Worm (Caenorhabditis elegans) whole organism, L1 larva: Measurements from ENCODE around the gene D1086.19.
A peak's percentile ranks its signal among the peaks of the same experiment; 100 is the strongest.

Experiments used
- C34B4.2 ChIP-seq: sonication (generic microtip); optimal IDR thresholded peaks from 2 replicates; lab custom pipeline; 2017; ENCODE audit warnings: mild to moderate bottlenecking, missing genetic modification characterization, missing compliant biosample characterization
- aly-2 ChIP-seq: fragments of 150-350 bp; optimal IDR thresholded peaks from 2 replicates; lab custom pipeline; 2014; ENCODE audit warnings: missing biosample characterization, missing genetic modification characterization
- ceh-63 ChIP-seq: fragments of 200-800 bp; sonication (Bioruptor generic); optimal IDR thresholded peaks from 2 replicates; lab custom pipeline; 2018; ENCODE audit warnings: mild to moderate bottlenecking, missing genetic modification characterization, missing compliant biosample characterization
- ceh-8 ChIP-seq: fragments of 200-800 bp; sonication (Bioruptor generic); optimal IDR thresholded peaks from 2 replicates; lab custom pipeline; 2018; ENCODE audit warnings: mild to moderate bottlenecking, missing genetic modification characterization, moderate library complexity, missing compliant biosample characterization
- ceh-88 ChIP-seq: fragments of 200-800 bp; sonication (Bioruptor generic); IDR thresholded peaks from 2 replicates; pipeline ENCODE4 v1.3.6; 2022; ENCODE audit warnings: missing genetic modification characterization, missing compliant biosample characterization
- ceh-90 ChIP-seq: sonication (generic microtip); optimal IDR thresholded peaks from 2 replicates; lab custom pipeline; 2016; ENCODE audit warnings: missing genetic modification characterization, missing compliant biosample characterization
- dpl-1 ChIP-seq, 3 experiments: fragments of 150-350 bp in 2 of 3; sonication (generic microtip) in 1 of 3; optimal IDR thresholded peaks; 2 replicates each; lab custom pipeline; 2014 to 2017; ENCODE audit warnings: missing biosample characterization in 3 of 3, missing genetic modification characterization in 3 of 3, missing genetic modification reagents in 3 of 3
- dsc-1 ChIP-seq: sonication (generic microtip); optimal IDR thresholded peaks from 2 replicates; lab custom pipeline; 2016; ENCODE audit warnings: mild to moderate bottlenecking, missing genetic modification characterization, missing compliant biosample characterization
- efl-1 ChIP-seq, 4 experiments: fragments of 150-350 bp; optimal IDR thresholded peaks in 3 of 4; peaks in 1 of 4; 1 replicate in 1 of 4; 2 replicates in 3 of 4; lab custom pipeline; 2014; ENCODE audit warnings: missing biosample characterization in 2 of 4, missing genetic modification characterization in 2 of 4, missing genetic modification reagents in 2 of 4
- elt-2 ChIP-seq: sonication (generic microtip); optimal IDR thresholded peaks from 2 replicates; lab custom pipeline; 2016; ENCODE audit warnings: missing genetic modification characterization, mild to moderate bottlenecking, inconsistent platforms, missing compliant biosample characterization, missing genetic modification reagents
- elt-3 ChIP-seq, 6 experiments: fragments of 150-350 bp in 1 of 6; sonication (generic microtip); optimal IDR thresholded peaks; 2 replicates each; lab custom pipeline; 2017 to 2018; ENCODE audit warnings: missing biosample characterization in 6 of 6, missing genetic modification characterization in 6 of 6, inconsistent platforms in 1 of 6
- fos-1 ChIP-seq: fragments of 150-350 bp; optimal IDR thresholded peaks from 2 replicates; lab custom pipeline; 2014; ENCODE audit warnings: missing biosample characterization, missing genetic modification characterization
- hlh-4 ChIP-seq: sonication (generic microtip); optimal IDR thresholded peaks from 2 replicates; lab custom pipeline; 2016; ENCODE audit warnings: mild to moderate bottlenecking, missing genetic modification characterization, missing compliant biosample characterization
- irx-1 ChIP-seq: sonication (generic microtip); optimal IDR thresholded peaks from 2 replicates; lab custom pipeline; 2016; ENCODE audit warnings: missing genetic modification characterization, missing compliant biosample characterization
- lin-14 ChIP-seq: fragments of 200-800 bp; sonication (Bioruptor generic); optimal IDR thresholded peaks from 2 replicates; lab custom pipeline; 2018; ENCODE audit warnings: mild to moderate bottlenecking, missing genetic modification characterization, moderate library complexity, missing compliant biosample characterization
- lin-35 ChIP-seq, 2 experiments: fragments of 150-350 bp; optimal IDR thresholded peaks; 2 replicates each; lab custom pipeline; 2014; ENCODE audit warnings: missing biosample characterization in 2 of 2, missing genetic modification characterization in 2 of 2, missing genetic modification reagents in 2 of 2
- lsy-2 ChIP-seq, 2 experiments: fragments of 150-350 bp; optimal IDR thresholded peaks; 2 replicates each; lab custom pipeline; 2014; ENCODE audit warnings: missing biosample characterization in 2 of 2, missing genetic modification characterization in 2 of 2
- mef-2 ChIP-seq: fragments of 150-350 bp; optimal IDR thresholded peaks from 2 replicates; lab custom pipeline; 2014; ENCODE audit warnings: missing biosample characterization, missing genetic modification characterization
- nhr-20 ChIP-seq: sonication (generic microtip); optimal IDR thresholded peaks from 2 replicates; lab custom pipeline; 2016; ENCODE audit warnings: mild to moderate bottlenecking, missing genetic modification characterization, missing compliant biosample characterization
- nhr-28 ChIP-seq: fragments of 150-350 bp; optimal IDR thresholded peaks from 2 replicates; lab custom pipeline; 2014; ENCODE audit warnings: missing biosample characterization, missing genetic modification characterization
- nhr-47 ChIP-seq: sonication (generic microtip); optimal IDR thresholded peaks from 2 replicates; lab custom pipeline; 2016; ENCODE audit warnings: mild to moderate bottlenecking, missing genetic modification characterization, moderate library complexity, missing compliant biosample characterization
- nhr-71 ChIP-seq: sonication (generic microtip); optimal IDR thresholded peaks from 2 replicates; lab custom pipeline; 2016; ENCODE audit warnings: mild to moderate bottlenecking, missing genetic modification characterization, moderate library complexity, missing compliant biosample characterization
- nhr-85 ChIP-seq: sonication (generic microtip); peaks from one replicate; lab custom pipeline; 2016; ENCODE audit warnings: missing genetic modification characterization, inconsistent platforms, missing compliant biosample characterization
- pax-3 ChIP-seq: fragments of 200-800 bp; sonication (Bioruptor generic); optimal IDR thresholded peaks from 2 replicates; lab custom pipeline; 2018; ENCODE audit warnings: mild to moderate bottlenecking, missing genetic modification characterization, moderate library complexity, missing compliant biosample characterization
- rnt-1 ChIP-seq: sonication (generic microtip); optimal IDR thresholded peaks from 2 replicates; lab custom pipeline; 2016; ENCODE audit warnings: mild to moderate bottlenecking, missing genetic modification characterization, moderate library complexity, missing compliant biosample characterization
- skn-1 ChIP-seq: fragments of 150-350 bp; optimal IDR thresholded peaks from 2 replicates; lab custom pipeline; 2014; ENCODE audit warnings: missing biosample characterization, missing genetic modification characterization
- snu-23 ChIP-seq: sonication (generic microtip); optimal IDR thresholded peaks from 2 replicates; lab custom pipeline; 2016; ENCODE audit warnings: missing genetic modification characterization, missing compliant biosample characterization
- sup-37 ChIP-seq: fragments of 200-800 bp; sonication (Bioruptor generic); optimal IDR thresholded peaks from 2 replicates; lab custom pipeline; 2018; ENCODE audit warnings: mild to moderate bottlenecking, missing genetic modification characterization, missing compliant biosample characterization
- unc-86 ChIP-seq: sonication (generic microtip); optimal IDR thresholded peaks from 2 replicates; lab custom pipeline; 2016; ENCODE audit warnings: missing genetic modification characterization, missing compliant biosample characterization
- zip-4 ChIP-seq: fragments of 200-800 bp; sonication (Bioruptor generic); optimal IDR thresholded peaks from 2 replicates; lab custom pipeline; 2018; ENCODE audit warnings: mild to moderate bottlenecking, missing genetic modification characterization, moderate library complexity, missing compliant biosample characterization
- ztf-4 ChIP-seq: fragments of 150-350 bp; optimal IDR thresholded peaks from 2 replicates; lab custom pipeline; 2014; ENCODE audit warnings: missing biosample characterization, missing genetic modification characterization

The D1086.19 gene

DNA sequence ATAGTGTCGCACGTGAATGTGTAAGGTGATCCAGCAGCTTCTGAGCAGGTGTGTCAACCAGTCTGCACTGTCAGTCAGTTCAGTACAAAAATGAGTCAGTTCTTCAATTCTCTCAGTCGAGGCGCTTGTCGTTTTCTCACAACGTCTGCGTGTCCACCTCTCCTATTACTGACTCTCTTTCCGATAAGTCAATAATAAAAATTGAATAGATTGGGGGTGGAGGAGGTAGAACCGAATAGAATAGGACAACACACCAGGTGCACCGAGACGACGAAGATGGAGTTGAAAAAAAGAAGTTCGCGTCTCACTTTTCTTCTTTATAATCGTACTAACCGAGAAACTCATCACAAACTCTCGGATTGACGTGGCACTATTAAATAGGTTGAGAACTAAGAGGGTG lies 39.7 kb downstream of the D1086.19 start:
- no peak for TF ChIP-seq efl-1 (optimal IDR thresholded peaks at IDR 0.05; lab: Kevin White, UChicago)
- TF ChIP-seq efl-1 (GFP tag; optimal IDR thresholded peaks at IDR 0.05 in 1 of 2; lab: Kevin White, UChicago): peak in 1 of 2 experiments; percentile 83
- no peak for TF ChIP-seq aly-2 (tag; lab: Kevin White, UChicago)
- TF ChIP-seq lin-14 (GFP tag; lab: Kevin White, UChicago): peak; percentile 37
- TF ChIP-seq nhr-28: no peak
- TF ChIP-seq lin-35 (GFP tag; optimal IDR thresholded peaks at IDR 0.05; lab: Kevin White, UChicago): peak in 1 of 2 experiments; percentile 7
- TF ChIP-seq dsc-1 (tag; lab: Kevin White, UChicago): no peak
- no peak for TF ChIP-seq unc-86 (tag; lab: Kevin White, UChicago)

DNA sequence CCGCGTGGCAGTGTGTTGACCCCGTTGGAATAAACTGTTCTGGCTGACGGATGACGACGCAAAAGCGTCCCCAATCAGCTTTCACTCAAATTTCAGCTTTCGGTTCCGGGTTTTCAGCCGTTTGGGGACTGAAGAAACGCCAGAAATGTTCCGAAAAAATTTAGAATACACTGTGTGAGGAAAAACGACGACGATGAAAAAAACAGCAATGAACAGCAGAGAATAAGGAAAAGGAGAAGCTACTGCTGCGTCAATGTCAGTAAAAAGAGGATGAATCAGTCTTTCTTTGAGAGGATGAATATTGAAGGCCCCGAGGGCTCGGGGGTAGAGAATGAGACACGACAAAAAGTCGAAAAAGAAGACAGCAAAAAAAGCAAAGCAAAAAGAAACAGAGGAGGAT lies 40.7 kb downstream of the D1086.19 start:
- TF ChIP-seq efl-1 (optimal IDR thresholded peaks at IDR 0.05; lab: Kevin White, UChicago): no peak
- TF ChIP-seq efl-1 (GFP tag; optimal IDR thresholded peaks at IDR 0.05 in 1 of 2; lab: Kevin White, UChicago): peak in 1 of 2 experiments; percentile 88
- TF ChIP-seq pax-3 (tag; lab: Kevin White, UChicago): peak; percentile 41
- peak; percentile 9 for TF ChIP-seq lin-14 (GFP tag; lab: Kevin White, UChicago)
- no peak for TF ChIP-seq ztf-4 (tag; lab: Kevin White, UChicago)
- TF ChIP-seq dpl-1 (GFP tag; optimal IDR thresholded peaks at IDR 0.05; lab: Kevin White, UChicago): no peak
- TF ChIP-seq ceh-88 (GFP tag; lab: Robert Waterston, UW): no peak
- TF ChIP-seq nhr-20 (tag; lab: Kevin White, UChicago): no peak
- no peak for TF ChIP-seq hlh-4 (tag; lab: Kevin White, UChicago)
- TF ChIP-seq, all 84 proteins: peak for 3

DNA sequence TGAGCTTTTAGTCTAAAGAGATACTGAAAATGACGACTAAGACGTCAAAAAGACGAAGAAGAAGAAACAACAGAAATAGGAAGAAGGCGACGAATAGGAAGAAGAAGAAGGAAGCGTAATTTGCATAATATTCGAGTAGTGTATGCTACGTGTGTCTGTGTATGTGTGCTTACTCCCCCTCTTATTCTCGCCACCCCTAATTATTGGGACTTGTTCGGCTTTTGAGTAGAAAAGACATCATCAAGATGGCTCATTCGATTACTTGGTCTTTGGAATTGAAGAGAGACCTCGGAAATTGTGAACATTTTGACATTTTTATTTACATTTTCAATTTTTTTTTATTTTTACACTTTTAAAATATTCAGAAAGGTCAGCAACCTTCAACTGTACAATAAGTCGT lies 42.1 kb downstream of the D1086.19 start:
- TF ChIP-seq irx-1 (tag; lab: Kevin White, UChicago): no peak
- peak; percentile 44 for TF ChIP-seq lin-14 (GFP tag; lab: Kevin White, UChicago)

DNA sequence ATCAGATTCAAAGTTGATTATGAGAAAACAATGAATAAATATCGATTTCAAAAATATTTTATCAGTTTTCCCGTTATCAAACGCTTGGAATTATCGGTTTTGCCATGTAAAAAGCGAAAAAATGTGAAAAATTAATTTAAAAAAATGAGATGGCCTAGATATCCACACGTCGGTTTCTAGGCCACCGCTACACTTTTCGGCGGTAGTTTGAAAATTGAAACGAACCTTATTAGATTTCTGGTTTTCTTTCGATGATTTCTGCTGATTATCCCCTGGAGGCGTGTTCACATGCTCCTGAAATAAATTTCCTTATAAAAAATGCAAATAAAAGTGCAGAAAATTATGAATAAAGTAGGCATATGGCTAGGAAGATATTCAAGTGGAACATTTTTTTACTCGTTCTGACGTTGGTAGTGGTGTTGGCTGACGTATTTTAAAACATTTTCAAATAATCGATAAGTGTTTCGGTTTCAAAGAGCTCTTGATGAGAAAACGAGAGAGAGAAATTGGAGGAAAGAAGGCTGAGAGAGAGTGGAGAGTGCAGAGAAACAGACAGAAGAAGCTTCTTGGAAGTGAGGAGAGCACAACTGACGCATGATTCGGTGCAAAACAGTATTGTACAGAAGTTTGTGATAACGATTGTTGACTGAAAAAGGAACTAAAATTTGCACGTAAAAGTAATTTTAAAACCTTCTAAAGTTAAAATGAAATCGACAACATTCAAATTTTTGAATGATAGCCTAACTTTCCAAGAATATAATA lies 45.0 kb downstream of the D1086.19 start:
- peak; percentile 70 for TF ChIP-seq ceh-90 (tag; lab: Kevin White, UChicago)
- TF ChIP-seq nhr-85 (tag; lab: Kevin White, UChicago): peak; percentile 67
- peak; percentile 39 for TF ChIP-seq elt-2 (tag; lab: Kevin White, UChicago)
- no peak for TF ChIP-seq ceh-63 (GFP tag; lab: Kevin White, UChicago)
- TF ChIP-seq rnt-1 (tag; lab: Kevin White, UChicago): peak; percentile 52
- TF ChIP-seq efl-1 (optimal IDR thresholded peaks at IDR 0.05; lab: Kevin White, UChicago): peak; percentile 8 to 45
- peak; percentile 66 to 93 for TF ChIP-seq efl-1 (GFP tag; optimal IDR thresholded peaks at IDR 0.05 in 1 of 2; lab: Kevin White, UChicago)
- TF ChIP-seq ceh-8 (GFP tag; lab: Kevin White, UChicago): no peak
- TF ChIP-seq mef-2 (tag; lab: Kevin White, UChicago): no peak
- no peak for TF ChIP-seq zip-4 (GFP tag; lab: Kevin White, UChicago)
- no peak for TF ChIP-seq elt-3 (tag; optimal IDR thresholded peaks at IDR 0.05; lab: Kevin White, UChicago)
- TF ChIP-seq dpl-1 (GFP tag; optimal IDR thresholded peaks at IDR 0.05; lab: Kevin White, UChicago): peak in 2 of 3 experiments; percentile 23 to 44
- no peak for TF ChIP-seq dsc-1 (tag; lab: Kevin White, UChicago)
- peak; percentile 12 to 51 for TF ChIP-seq lin-35 (GFP tag; optimal IDR thresholded peaks at IDR 0.05; lab: Kevin White, UChicago)
- no peak for TF ChIP-seq snu-23 (GFP tag; lab: Kevin White, UChicago)
- TF ChIP-seq fos-1 (tag; lab: Kevin White, UChicago): peak; percentile 2
- TF ChIP-seq sup-37: no peak
- no peak for TF ChIP-seq skn-1 (tag; lab: Kevin White, UChicago)
- peak; percentile 6 for TF ChIP-seq nhr-71 (tag; lab: Kevin White, UChicago)
- peak; percentile 10 for TF ChIP-seq lin-14 (GFP tag; lab: Kevin White, UChicago)
- no peak for TF ChIP-seq nhr-47 (tag; lab: Kevin White, UChicago)
- no peak for TF ChIP-seq C34B4.2
- peak in 1 of 2 experiments; percentile 9 for TF ChIP-seq lsy-2 (tag; optimal IDR thresholded peaks at IDR 0.05; lab: Kevin White, UChicago)
